Fruit fly (Drosophila melanogaster): ENCODE measurements around the gene CG12402.

The CG12402 gene

dm6 chr3R:14088887-14089567 is 19.1 kb downstream of the CG12402 start, which contains the start of gene Npc2b (continued):
- TF ChIP-seq Ets65A (GFP tag) (peak; percentile 94), al (GFP tag; IDR thresholded peaks at IDR 0.05) (0 out of 2 replicates have a peak, but pooled peaks have one; percentile 21), az2 (GFP tag; optimal IDR thresholded peaks at IDR 0.05) (peak; percentile 64), repo (GFP tag; optimal IDR thresholded peaks at IDR 0.05) (no peak), Aef1 (GFP tag; IDR thresholded peaks at IDR 0.05) (peak; percentile 56; the same call in 2 of the 3 replicates), pho (GFP tag; optimal IDR thresholded peaks at IDR 0.05) (peak; percentile 41), CG14860 (GFP tag; IDR thresholded peaks at IDR 0.05; ENCODE audit: partially characterized antibody) (no peak), Oaz (GFP tag; IDR thresholded peaks at IDR 0.05) (0 out of 2 replicates have a peak, but pooled peaks have one; percentile 21), Ptx1 (GFP tag; IDR thresholded peaks at IDR 0.05) (peak; percentile 44; the same call in 1 of the 2 replicates), toy (GFP tag; IDR thresholded peaks at IDR 0.05) (no peak), CrebB (tag; optimal IDR thresholded peaks at IDR 0.05) (no peak), CG13287 (GFP tag; IDR thresholded peaks at IDR 0.05; ENCODE audit: partially characterized antibody) (peak; percentile 39; the same call in 1 of the 2 replicates), slbo (GFP tag; IDR thresholded peaks at IDR 0.05) (peak; percentile 81), shn (GFP tag; optimal IDR thresholded peaks at IDR 0.05) (peak; percentile 49), CG9797 (GFP tag; optimal IDR thresholded peaks at IDR 0.05) (no peak), Atf-2 (GFP tag; optimal IDR thresholded peaks at IDR 0.05) (peak; percentile 34), CG34422 (GFP tag; IDR thresholded peaks at IDR 0.05) (peak; percentile 79), hkb (optimal IDR thresholded peaks at IDR 0.05) (no peak), hkb (GFP tag; IDR thresholded peaks at IDR 0.05) (peak; percentile 59), peb (GFP tag; IDR thresholded peaks at IDR 0.05) (no peak; the same call in 1 of the 2 replicates), wor (GFP tag; IDR thresholded peaks at IDR 0.05) (no peak), CG7963 (GFP tag; IDR thresholded peaks at IDR 0.05; ENCODE audit: partially characterized antibody) (no peak), CG9609 (GFP tag; optimal IDR thresholded peaks at IDR 0.05) (peak; percentile 44), CG18599 (GFP tag; optimal IDR thresholded peaks at IDR 0.05) (peak; percentile 34), mirr (GFP tag; optimal IDR thresholded peaks at IDR 0.05) (no peak), twi (tag; optimal IDR thresholded peaks at IDR 0.05) (peak; percentile 2), z (GFP tag; IDR thresholded peaks at IDR 0.05) (no peak), CG10565 (GFP tag; optimal IDR thresholded peaks at IDR 0.05) (no peak), Sin3A (optimal IDR thresholded peaks at IDR 0.05) (no peak), exex (tag; optimal IDR thresholded peaks at IDR 0.05) (peak; percentile 20), ERR (GFP tag; optimal IDR thresholded peaks at IDR 0.05) (no peak), sr (GFP tag; IDR thresholded peaks at IDR 0.05) (no peak), da (GFP tag; optimal IDR thresholded peaks at IDR 0.05) (no peak), so (GFP tag; IDR thresholded peaks at IDR 0.05) (no peak), CG4707 (GFP tag; optimal IDR thresholded peaks at IDR 0.05) (no peak), danr (GFP tag; IDR thresholded peaks at IDR 0.05) (0 out of 2 replicates have a peak, but pooled peaks have one; percentile 38), Sox100B (GFP tag; optimal IDR thresholded peaks at IDR 0.05) (peak; percentile 36), Bgb (GFP tag; IDR thresholded peaks at IDR 0.05; ENCODE audit: partially characterized antibody) (peak; percentile 81), CG33557 (GFP tag; optimal IDR thresholded peaks at IDR 0.05) (peak; percentile 30), tin (GFP tag; optimal IDR thresholded peaks at IDR 0.05) (peak; percentile 67), Dad (GFP tag; optimal IDR thresholded peaks at IDR 0.05) (peak; percentile 20), CG3838 (GFP tag; optimal IDR thresholded peaks at IDR 0.05) (peak; percentile 17), CG18619 (GFP tag; optimal IDR thresholded peaks at IDR 0.05) (peak; percentile 21), CG8765 (GFP tag; IDR thresholded peaks at IDR 0.05) (no peak), ken (GFP tag; IDR thresholded peaks at IDR 0.05) (peak; percentile 50; the same call in 2 of the 3 replicates), CG6254 (GFP tag; optimal IDR thresholded peaks at IDR 0.05) (peak; percentile 14), CG18011 (GFP tag; optimal IDR thresholded peaks at IDR 0.05) (no peak), CG9876 (GFP tag; optimal IDR thresholded peaks at IDR 0.05) (peak; percentile 56), H2.0 (GFP tag; IDR thresholded peaks at IDR 0.05) (peak; percentile 61), CG12155 (GFP tag; optimal IDR thresholded peaks at IDR 0.05) (peak; percentile 47), CG31224 (GFP tag; IDR thresholded peaks at IDR 0.05) (no peak)
